Fruit fly (Drosophila melanogaster) whole organism, embryonic: ENCODE measurements around the gene SREBP.

Source experiments
- Atf6 ChIP-seq: fragments of 200-800 bp; sonication (Bioruptor generic); IDR thresholded peaks from 2 replicates; pipeline ENCODE4 v1.3.6; 2022; ENCODE audit warnings: missing biosample characterization, missing genetic modification characterization
- Blimp-1 ChIP-seq: fragments of 200-800 bp; sonication (Bioruptor generic); optimal IDR thresholded peaks from 3 replicates; lab custom pipeline; 2018; ENCODE audit warnings: missing biosample characterization, missing genetic modification characterization, mild to moderate bottlenecking, moderate library complexity, missing genetic modification reagents
- CG10979 ChIP-seq: fragments of 200-800 bp; sonication (Bioruptor generic); optimal IDR thresholded peaks from 2 replicates; lab custom pipeline; 2018; ENCODE audit warnings: missing biosample characterization, mild to moderate bottlenecking, missing genetic modification characterization, moderate library complexity
- CG11398 ChIP-seq: fragments of 200-800 bp; sonication (Bioruptor generic); optimal IDR thresholded peaks from 2 replicates; lab custom pipeline; 2016; ENCODE audit warnings: missing biosample characterization, missing genetic modification characterization
- CG12104 ChIP-seq: fragments of 200-800 bp; sonication (Bioruptor generic); optimal IDR thresholded peaks from 3 replicates; lab custom pipeline; 2016; ENCODE audit warnings: missing biosample characterization, missing genetic modification characterization
- CG12155 ChIP-seq: fragments of 200-800 bp; sonication (Bioruptor generic); optimal IDR thresholded peaks from 3 replicates; lab custom pipeline; 2016; ENCODE audit warnings: missing biosample characterization, missing genetic modification characterization
- CG12391 ChIP-seq: fragments of 200-800 bp; sonication (Bioruptor generic); optimal IDR thresholded peaks from 3 replicates; lab custom pipeline; 2018; ENCODE audit warnings: missing biosample characterization, mild to moderate bottlenecking, missing genetic modification characterization, moderate library complexity
- CG13624 ChIP-seq: fragments of 200-800 bp; sonication (Bioruptor generic); optimal IDR thresholded peaks from 2 replicates; lab custom pipeline; 2016; ENCODE audit warnings: missing biosample characterization, missing genetic modification characterization
- CG14860 ChIP-seq: fragments of 200-800 bp; sonication (Bioruptor generic); IDR thresholded peaks from 3 replicates; pipeline ENCODE4 v1.3.6; 2022; ENCODE audit warnings: missing biosample characterization, missing genetic modification characterization; ENCODE audit not compliant: partially characterized antibody
- CG15073 ChIP-seq: fragments of 200-800 bp; sonication (Bioruptor generic); optimal IDR thresholded peaks from 2 replicates; lab custom pipeline; 2016; ENCODE audit warnings: missing biosample characterization, missing genetic modification characterization
- CG17612 ChIP-seq: fragments of 200-800 bp; sonication (Bioruptor generic); IDR thresholded peaks from 2 replicates; pipeline ENCODE4 v1.3.6; 2022; ENCODE audit warnings: missing biosample characterization, missing genetic modification characterization
- CG17829 ChIP-seq: fragments of 200-800 bp; optimal IDR thresholded peaks from 2 replicates; lab custom pipeline; 2019; ENCODE audit warnings: missing biosample characterization, mild to moderate bottlenecking, missing genetic modification characterization, moderate library complexity
- CG18011 ChIP-seq: fragments of 200-800 bp; sonication (Bioruptor generic); optimal IDR thresholded peaks from 2 replicates; lab custom pipeline; 2017; ENCODE audit warnings: missing biosample characterization, missing genetic modification characterization, mild to moderate bottlenecking, moderate library complexity, missing genotype
- CG1832 ChIP-seq: fragments of 200-800 bp; sonication (Bioruptor generic); optimal IDR thresholded peaks from 2 replicates; lab custom pipeline; 2017; ENCODE audit warnings: missing biosample characterization, mild to moderate bottlenecking, missing genetic modification characterization, inconsistent platforms
- CG3163 ChIP-seq: fragments of 200-800 bp; sonication (Bioruptor generic); optimal IDR thresholded peaks from 3 replicates; lab custom pipeline; 2016; ENCODE audit warnings: missing biosample characterization, missing genetic modification characterization
- CG33557 ChIP-seq: fragments of 200-800 bp; sonication (Bioruptor generic); optimal IDR thresholded peaks from 2 replicates; lab custom pipeline; 2019; ENCODE audit warnings: missing biosample characterization, mild to moderate bottlenecking, missing genetic modification characterization, moderate library complexity
- CG3726 ChIP-seq: fragments of 200-800 bp; sonication (Bioruptor generic); IDR thresholded peaks from 3 replicates; pipeline ENCODE4, ENCODE4 v1.3.6; 2022; ENCODE audit warnings: missing biosample characterization, missing genetic modification characterization
- CG5180 ChIP-seq: fragments of 200-800 bp; sonication (Bioruptor generic); optimal IDR thresholded peaks from 3 replicates; lab custom pipeline; 2017; ENCODE audit warnings: missing biosample characterization, missing genetic modification characterization, mild to moderate bottlenecking, moderate library complexity, missing genetic modification reagents
- CG5953 ChIP-seq: fragments of 200-800 bp; sonication (Bioruptor generic); IDR thresholded peaks from 2 replicates; pipeline ENCODE4 v1.3.6; 2022; ENCODE audit warnings: missing biosample characterization, missing genetic modification characterization
- CG7556 ChIP-seq: fragments of 200-800 bp; sonication (Bioruptor generic); optimal IDR thresholded peaks from 2 replicates; lab custom pipeline; 2017; ENCODE audit warnings: missing biosample characterization, mild to moderate bottlenecking, missing genetic modification characterization
- CG8281 ChIP-seq: fragments of 200-800 bp; sonication (Bioruptor generic); optimal IDR thresholded peaks from 2 replicates; lab custom pipeline; 2018; ENCODE audit warnings: missing biosample characterization, mild to moderate bottlenecking, missing genetic modification characterization, moderate library complexity
- D ChIP-seq, 2 experiments: fragments of 200-800 bp in 1 of 2; fragments of >200 bp in 1 of 2; sonication (Bioruptor generic) in 1 of 2; optimal IDR thresholded peaks; 2 replicates in 1 of 2; 3 replicates in 1 of 2; lab custom pipeline; 2017; ENCODE audit warnings: mild to moderate bottlenecking in 1 of 2, missing biosample characterization in 1 of 2, missing genetic modification characterization in 1 of 2, missing genetic modification reagents in 1 of 2
- Dip2 ChIP-seq: fragments of 200-800 bp; sonication (Bioruptor generic); IDR thresholded peaks from 2 replicates; pipeline ENCODE4 v1.3.6; 2022; ENCODE audit warnings: missing biosample characterization, missing genetic modification characterization
- Eip74EF ChIP-seq, 2 experiments: fragments of 200-800 bp in 1 of 2; fragments of >200 bp in 1 of 2; sonication (Bioruptor generic) in 1 of 2; optimal IDR thresholded peaks; 2 replicates each; lab custom pipeline; 2017 to 2019; ENCODE audit warnings: missing biosample characterization in 2 of 2, missing genetic modification characterization in 2 of 2, mild to moderate bottlenecking in 1 of 2, moderate library complexity in 1 of 2
- Lhr ChIP-seq: fragments of 200-800 bp; sonication (Bioruptor generic); optimal IDR thresholded peaks from 3 replicates; lab custom pipeline; 2017; ENCODE audit warnings: mild to moderate bottlenecking, missing biosample characterization, missing genetic modification reagents, missing genetic modification characterization
- Med ChIP-seq: fragments of 200-800 bp; sonication (Bioruptor generic); peaks from one replicate; lab custom pipeline; 2016; ENCODE audit warnings: missing biosample characterization, missing genetic modification characterization, mild to moderate bottlenecking, inconsistent platforms, moderate library complexity
- Myb ChIP-seq: fragments of 200-800 bp; sonication (Bioruptor generic); optimal IDR thresholded peaks from 2 replicates; lab custom pipeline; 2016; ENCODE audit warnings: missing biosample characterization, missing genetic modification characterization
- Nf-YB ChIP-seq: fragments of 200-800 bp; sonication (Bioruptor generic); optimal IDR thresholded peaks from 3 replicates; lab custom pipeline; 2019; ENCODE audit warnings: missing biosample characterization, mild to moderate bottlenecking, missing genetic modification characterization, moderate library complexity
- Oli ChIP-seq: fragments of 200-800 bp; sonication (Bioruptor generic); optimal IDR thresholded peaks from 2 replicates; lab custom pipeline; 2018; ENCODE audit warnings: missing biosample characterization, mild to moderate bottlenecking, missing genetic modification characterization, moderate library complexity
- Trl ChIP-seq, 3 experiments: fragments of >200 bp in 2 of 3; fragments of 200-800 bp in 1 of 3; sonication (Bioruptor generic) in 1 of 3; optimal IDR thresholded peaks; 2 replicates in 1 of 3; 3 replicates in 2 of 3; lab custom pipeline; 2016 to 2017; ENCODE audit warnings: missing biosample characterization in 1 of 3, missing genetic modification characterization in 1 of 3
- Vsx1 ChIP-seq: fragments of 200-800 bp; sonication (Bioruptor generic); optimal IDR thresholded peaks from 2 replicates; lab custom pipeline; 2017; ENCODE audit warnings: missing biosample characterization, mild to moderate bottlenecking, missing genetic modification characterization, missing genetic modification reagents
- Xrp1 ChIP-seq: fragments of 200-800 bp; sonication (Bioruptor generic); IDR thresholded peaks from 2 replicates; pipeline ENCODE4 v1.3.6; 2022; ENCODE audit warnings: missing biosample characterization, missing genetic modification characterization
- ab ChIP-seq: fragments of 200-800 bp; sonication (Bioruptor generic); optimal IDR thresholded peaks from 2 replicates; lab custom pipeline; 2016; ENCODE audit warnings: missing biosample characterization, missing genetic modification characterization
- caup ChIP-seq: fragments of 200-800 bp; sonication (Bioruptor generic); optimal IDR thresholded peaks from 3 replicates; lab custom pipeline; 2017; ENCODE audit warnings: missing biosample characterization, mild to moderate bottlenecking, missing genetic modification characterization, moderate library complexity; ENCODE audit not compliant: severe bottlenecking
- cwo ChIP-seq: fragments of 200-800 bp; sonication (Bioruptor generic); optimal IDR thresholded peaks from 3 replicates; lab custom pipeline; 2017; ENCODE audit warnings: missing biosample characterization, missing genetic modification characterization, mild to moderate bottlenecking, moderate library complexity, missing genetic modification reagents
- dan ChIP-seq: fragments of 200-800 bp; sonication (Bioruptor generic); IDR thresholded peaks from 2 replicates; pipeline ENCODE4 v1.3.6; 2022; ENCODE audit warnings: missing biosample characterization, missing genetic modification characterization
- dmrt11E ChIP-seq: fragments of 200-800 bp; sonication (Bioruptor generic); optimal IDR thresholded peaks from 3 replicates; lab custom pipeline; 2018; ENCODE audit warnings: missing biosample characterization, mild to moderate bottlenecking, missing genetic modification characterization, moderate library complexity
- fu2 ChIP-seq: fragments of 200-800 bp; sonication (Bioruptor generic); optimal IDR thresholded peaks from 2 replicates; lab custom pipeline; 2016; ENCODE audit warnings: missing biosample characterization, missing genetic modification characterization
- gfzf ChIP-seq: fragments of 200-800 bp; sonication (Bioruptor generic); optimal IDR thresholded peaks from 2 replicates; lab custom pipeline; 2016; ENCODE audit warnings: missing biosample characterization, mild to moderate bottlenecking, missing genetic modification characterization, moderate library complexity
- grn ChIP-seq: fragments of 200-800 bp; sonication (Bioruptor generic); optimal IDR thresholded peaks from 3 replicates; lab custom pipeline; 2017; ENCODE audit warnings: missing biosample characterization, missing genetic modification characterization
- gt ChIP-seq: fragments of 200-800 bp; sonication (Bioruptor generic); IDR thresholded peaks from 2 replicates; pipeline ENCODE4 v1.3.6; 2022; ENCODE audit warnings: missing biosample characterization, missing genetic modification characterization
- jing ChIP-seq: fragments of 200-800 bp; sonication (Bioruptor generic); optimal IDR thresholded peaks from 2 replicates; lab custom pipeline; 2018; ENCODE audit warnings: missing biosample characterization, mild to moderate bottlenecking, missing genetic modification characterization
- pnt ChIP-seq: fragments of 200-800 bp; sonication (Bioruptor generic); optimal IDR thresholded peaks from 3 replicates; lab custom pipeline; 2016; ENCODE audit warnings: missing biosample characterization, missing genetic modification characterization
- sc ChIP-seq, 3 experiments: fragments of >200 bp in 2 of 3; fragments of 200-800 bp in 1 of 3; sonication (Bioruptor generic) in 1 of 3; optimal IDR thresholded peaks; 2 replicates in 2 of 3; 3 replicates in 1 of 3; lab custom pipeline; 2017; ENCODE audit warnings: mild to moderate bottlenecking in 1 of 3, missing biosample characterization in 1 of 3, missing genetic modification characterization in 1 of 3, missing genetic modification reagents in 1 of 3
- so ChIP-seq: fragments of 200-800 bp; sonication (Bioruptor generic); IDR thresholded peaks from 3 replicates; pipeline ENCODE4 v1.3.6; 2022; ENCODE audit warnings: missing biosample characterization, missing genetic modification characterization
- tin ChIP-seq: fragments of 200-800 bp; sonication (Bioruptor generic); optimal IDR thresholded peaks from 3 replicates; lab custom pipeline; 2016; ENCODE audit warnings: missing biosample characterization, missing genetic modification characterization
- tx ChIP-seq: fragments of 200-800 bp; sonication (Bioruptor generic); optimal IDR thresholded peaks from 2 replicates; lab custom pipeline; 2016; ENCODE audit warnings: missing biosample characterization, missing genetic modification characterization

SREBP gene

dm6 chr3L:19817807-19818531, 24.2 kb downstream of the SREBP start, which contains the start of the genes Fibp and Deaf1 (continued):
- TF ChIP-seq Atf6 (GFP tag; lab: Robert Waterston, UW) (peak; percentile 45; the same call in 1 of the 2 replicates), Eip74EF (GFP tag; optimal IDR thresholded peaks at IDR 0.05; lab: Kevin White, UChicago) (peak in 1 of 2 experiments; percentile 3), dmrt11E (peak; percentile 79), CG7556 (GFP tag; lab: Kevin White, UChicago) (peak; percentile 68), gfzf (GFP tag; lab: Kevin White, UChicago) (peak; percentile 68), CG15073 (peak; percentile 7), Vsx1 (GFP tag; lab: Kevin White, UChicago) (no peak), jing (GFP tag; lab: Kevin White, UChicago) (no peak), CG11398 (GFP tag; lab: Kevin White, UChicago) (no peak), Myb (peak; percentile 62), so (GFP tag; lab: Robert Waterston, UW) (no peak), CG10979 (tag; lab: Kevin White, UChicago) (peak; percentile 54), Trl (optimal IDR thresholded peaks at IDR 0.05; lab: Kevin White, UChicago) (no peak), Trl (GFP tag; optimal IDR thresholded peaks at IDR 0.05; lab: Kevin White, UChicago) (peak; percentile 79), CG17612 (no peak), Lhr (GFP tag; lab: Kevin White, UChicago) (peak; percentile 68), CG14860 (peak; percentile 97), Oli (tag; lab: Kevin White, UChicago) (no peak), Xrp1 (GFP tag; lab: Robert Waterston, UW) (peak; percentile 61; the same call in 1 of the 2 replicates), tx (GFP tag; lab: Kevin White, UChicago) (peak; percentile 82), grn (GFP tag; lab: Kevin White, UChicago) (peak; percentile 62), CG5180 (GFP tag; lab: Kevin White, UChicago) (no peak), dan (GFP tag; lab: Robert Waterston, UW) (no peak), Med (GFP tag; lab: Kevin White, UChicago) (peak; percentile 94), ab (GFP tag; lab: Kevin White, UChicago) (peak; percentile 52), tin (GFP tag; lab: Kevin White, UChicago) (peak; percentile 71), pnt (GFP tag; lab: Kevin White, UChicago) (peak; percentile 80), D (optimal IDR thresholded peaks at IDR 0.05; lab: Kevin White, UChicago) (no peak), D (GFP tag; optimal IDR thresholded peaks at IDR 0.05; lab: Kevin White, UChicago) (peak; percentile 50), cwo (no peak), gt (GFP tag; lab: Robert Waterston, UW) (no peak), CG12155 (GFP tag; lab: Kevin White, UChicago) (peak; percentile 86), CG3726 (no peak), Blimp-1 (peak; percentile 53), CG17829 (tag; lab: Kevin White, UChicago) (peak; percentile 85), CG8281 (tag; lab: Kevin White, UChicago) (peak; percentile 41), CG3163 (GFP tag; lab: Kevin White, UChicago) (peak; percentile 56), CG13624 (peak; percentile 80), CG33557 (GFP tag; lab: Kevin White, UChicago) (peak; percentile 72), CG5953 (GFP tag; lab: Robert Waterston, UW) (no peak), fu2 (GFP tag; lab: Kevin White, UChicago) (peak; percentile 88), Nf-YB (peak; percentile 35), Dip2 (GFP tag; lab: Robert Waterston, UW) (no peak), sc (optimal IDR thresholded peaks at IDR 0.05; lab: Kevin White, UChicago) (no peak), sc (GFP tag; optimal IDR thresholded peaks at IDR 0.05; lab: Kevin White, UChicago) (peak; percentile 11), CG18011 (GFP tag; lab: Kevin White, UChicago) (peak; percentile 48), CG1832 (GFP tag; lab: Kevin White, UChicago) (no peak), CG12391 (peak; percentile 88), CG12104 (GFP tag; lab: Kevin White, UChicago) (peak; percentile 74), caup (peak; percentile 46)
